Fruit fly (Drosophila melanogaster) S2 (cell line): ENCODE results near the gene AGO2.

Experiments
- CG8478 ChIP-seq: fragments of >200 bp; optimal IDR thresholded peaks from 2 replicates; lab custom pipeline; 2018
- CTCF ChIP-seq, 2 experiments: fragments of >200 bp; optimal IDR thresholded peaks; 2 replicates each; lab custom pipeline; 2018

- TF ChIP-seq CTCF (optimal IDR thresholded peaks at IDR 0.05; lab: Kevin White, UChicago) = no peak
- no peak for TF ChIP-seq CG8478 (lab: Kevin White, UChicago)
These were observed 43.1 kb upstream of the AGO2 start, which contains the start of gene MsrA for dm6 chr3L:15510787-15511186.
